Worm (Caenorhabditis elegans): ENCODE measurements around the gene Y59C2A.2.

DNA sequence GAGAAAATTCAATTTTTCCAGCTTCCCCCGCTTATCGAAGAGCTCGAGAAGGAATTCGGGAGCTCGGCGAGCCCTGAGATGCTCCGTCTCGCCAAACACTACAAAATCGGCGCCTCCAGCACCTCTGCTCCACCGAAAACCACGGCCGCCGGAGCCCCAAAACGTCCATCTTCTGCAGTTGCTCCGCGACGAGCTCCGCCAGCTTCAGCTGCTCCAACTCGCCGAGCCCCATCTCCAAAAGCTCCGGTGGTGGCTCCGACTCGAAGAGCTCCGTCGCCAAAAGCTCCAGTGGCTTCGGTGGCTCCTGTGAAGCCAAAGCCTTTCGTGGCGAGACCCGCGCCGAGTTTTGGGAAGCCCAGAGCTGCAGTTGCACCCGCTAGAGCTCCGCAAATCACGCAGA lies 47.7 kb upstream of the Y59C2A.2 start:
- TF ChIP-seq W03F9.2 (tag; optimal IDR thresholded peaks at IDR 0.05) (no peak), dao-5 (tag; optimal IDR thresholded peaks at IDR 0.05) (no peak)
